Worm (Caenorhabditis elegans) whole organism, L1 larva: ENCODE data around the gene nhr-285.

ENCODE experiments used
- egl-27 ChIP-seq, 2 experiments: fragments of 150-350 bp in 1 of 2; sonication (generic microtip); optimal IDR thresholded peaks; 3 replicates each; lab custom pipeline; 2017 to 2018; ENCODE audit warnings: missing biosample characterization in 2 of 2, missing genetic modification characterization in 2 of 2, missing genetic modification reagents in 2 of 2
- elt-2 ChIP-seq: sonication (generic microtip); optimal IDR thresholded peaks from 2 replicates; lab custom pipeline; 2016; ENCODE audit warnings: missing genetic modification characterization, mild to moderate bottlenecking, inconsistent platforms, missing compliant biosample characterization, missing genetic modification reagents
- fkh-10 ChIP-seq: sonication (generic microtip); optimal IDR thresholded peaks from 2 replicates; lab custom pipeline; 2017; ENCODE audit warnings: missing biosample characterization, missing genetic modification reagents, missing genetic modification characterization
- lin-13 ChIP-seq: fragments of 150-350 bp; optimal IDR thresholded peaks from 2 replicates; lab custom pipeline; 2014; ENCODE audit warnings: missing biosample characterization, missing genetic modification reagents, missing genetic modification characterization
- mef-2 ChIP-seq: fragments of 150-350 bp; optimal IDR thresholded peaks from 2 replicates; lab custom pipeline; 2014; ENCODE audit warnings: missing biosample characterization, missing genetic modification characterization
- mep-1 ChIP-seq: fragments of 150-350 bp; optimal IDR thresholded peaks from 2 replicates; lab custom pipeline; 2014; ENCODE audit warnings: missing biosample characterization, missing genetic modification characterization
- snpc-4 ChIP-seq: fragments of 150-350 bp; optimal IDR thresholded peaks from 2 replicates; lab custom pipeline; 2014; ENCODE audit warnings: missing biosample characterization, missing genetic modification characterization
- tbx-2 ChIP-seq: sonication (generic microtip); optimal IDR thresholded peaks from 2 replicates; lab custom pipeline; 2016; ENCODE audit warnings: missing genetic modification characterization, missing compliant biosample characterization
- unc-62 ChIP-seq: fragments of 150-350 bp; optimal IDR thresholded peaks from 2 replicates; lab custom pipeline; 2014; ENCODE audit warnings: missing biosample characterization, missing genetic modification reagents, missing genetic modification characterization

ce11 chrV:15824866-15825265 is 45.8 kb upstream of the nhr-285 start, which contains the start of gene srbc-50:
- TF ChIP-seq unc-62 (GFP tag; lab: Kevin White, UChicago) (no peak), mep-1 (tag; lab: Kevin White, UChicago) (no peak), fkh-10 (GFP tag; lab: Kevin White, UChicago) (no peak), tbx-2 (tag; lab: Kevin White, UChicago) (no peak), lin-13 (GFP tag; lab: Kevin White, UChicago) (no peak), mef-2 (tag; lab: Kevin White, UChicago) (no peak), elt-2 (tag; lab: Kevin White, UChicago) (no peak), egl-27 (tag; optimal IDR thresholded peaks at IDR 0.05; lab: Kevin White, UChicago) (no peak), snpc-4 (tag; lab: Kevin White, UChicago) (no peak)
